Worm (Caenorhabditis elegans) whole organism, young adult: Measurements from ENCODE around the gene ttr-40.

Experiments
- B0035.1 ChIP-seq: sonication (generic microtip); optimal IDR thresholded peaks from 2 replicates; lab custom pipeline; 2016; ENCODE audit warnings: missing genetic modification characterization, mild to moderate bottlenecking, missing compliant biosample characterization, missing genotype, missing genetic modification reagents
- B0336.3 ChIP-seq: fragments of 200-800 bp; sonication (Bioruptor generic); IDR thresholded peaks from 2 replicates; pipeline ENCODE4 v1.3.6; 2022; ENCODE audit warnings: missing genetic modification characterization, missing compliant biosample characterization
- D2030.7 ChIP-seq: fragments of 200-800 bp; sonication (Bioruptor generic); IDR thresholded peaks from 2 replicates; pipeline ENCODE4 v1.3.6; 2022; ENCODE audit warnings: missing genetic modification reagents, missing genetic modification characterization, missing compliant biosample characterization
- F49E8.2 ChIP-seq: sonication (generic microtip); optimal IDR thresholded peaks from 3 replicates; lab custom pipeline; 2017; ENCODE audit warnings: missing genetic modification characterization, mild to moderate bottlenecking, missing compliant biosample characterization, antibody characterized with exemption, moderate library complexity; ENCODE audit not compliant: insufficient read depth
- F52B5.7 ChIP-seq: sonication (generic microtip); optimal IDR thresholded peaks from 2 replicates; lab custom pipeline; 2016; ENCODE audit warnings: mild to moderate bottlenecking, missing genetic modification characterization, missing compliant biosample characterization
- T26A5.8 ChIP-seq: sonication (generic microtip); optimal IDR thresholded peaks from 2 replicates; lab custom pipeline; 2016; ENCODE audit warnings: missing genetic modification characterization, missing compliant biosample characterization
- Y56A3A.18 ChIP-seq: fragments of 200-800 bp; sonication (Bioruptor generic); IDR thresholded peaks from 2 replicates; pipeline ENCODE4 v1.3.6; 2022; ENCODE audit warnings: missing genetic modification reagents, missing genetic modification characterization, missing compliant biosample characterization
- Y79H2A.3 ChIP-seq: fragments of 200-800 bp; sonication (Bioruptor generic); conservative IDR thresholded peaks from 2 replicates; pipeline ENCODE4 v1.3.6; 2022; ENCODE audit warnings: missing genetic modification reagents, missing genetic modification characterization, missing compliant biosample characterization
- akir-1 ChIP-seq: fragments of 200-800 bp; sonication (Bioruptor generic); optimal IDR thresholded peaks from 2 replicates; lab custom pipeline; 2018; ENCODE audit warnings: mild to moderate bottlenecking, missing genetic modification characterization, moderate library complexity, missing compliant biosample characterization
- ama-1 ChIP-seq, 3 experiments: fragments of 150-350 bp in 1 of 3; sonication (generic microtip) in 2 of 3; optimal IDR thresholded peaks; 2 replicates each; lab custom pipeline; 2014 to 2018; ENCODE audit warnings: missing biosample characterization in 2 of 3, missing genetic modification characterization in 2 of 3, missing genetic modification reagents in 2 of 3
- aptf-3 ChIP-seq: fragments of 200-800 bp; sonication (Bioruptor generic); IDR thresholded peaks from 2 replicates; pipeline ENCODE4 v1.3.6; 2022; ENCODE audit warnings: missing genetic modification characterization, missing compliant biosample characterization
- attf-3 ChIP-seq: fragments of 200-800 bp; sonication (Bioruptor generic); conservative IDR thresholded peaks from 2 replicates; pipeline ENCODE4 v1.3.6; 2022; ENCODE audit warnings: missing genetic modification reagents, missing genetic modification characterization, missing compliant biosample characterization
- cebp-1 ChIP-seq, 2 experiments: fragments of 200-800 bp in 1 of 2; sonication (Bioruptor generic) in 1 of 2; sonication (generic microtip) in 1 of 2; IDR thresholded peaks in 1 of 2; optimal IDR thresholded peaks in 1 of 2; 2 replicates each; pipeline versions ENCODE4 v1.3.6 to Lab custom; 2017 to 2022; ENCODE audit warnings: missing compliant biosample characterization in 2 of 2, missing genetic modification characterization in 2 of 2, mild to moderate bottlenecking in 1 of 2, missing genetic modification reagents in 1 of 2, moderate library complexity in 1 of 2
- ceh-40 ChIP-seq: fragments of 200-800 bp; sonication (Bioruptor generic); IDR thresholded peaks from 2 replicates; pipeline ENCODE4 v1.3.6; 2022; ENCODE audit warnings: missing genetic modification characterization, missing compliant biosample characterization
- ceh-91 ChIP-seq: fragments of 200-800 bp; sonication (Bioruptor generic); IDR thresholded peaks from 2 replicates; pipeline ENCODE4 v1.3.6; 2022; ENCODE audit warnings: missing genetic modification reagents, missing genetic modification characterization, missing compliant biosample characterization
- chd-7 ChIP-seq: sonication (generic microtip); optimal IDR thresholded peaks from 2 replicates; lab custom pipeline; 2016; ENCODE audit warnings: mild to moderate bottlenecking, missing genetic modification characterization, moderate library complexity, missing compliant biosample characterization
- efl-1 ChIP-seq: fragments of 150-350 bp; optimal IDR thresholded peaks from 2 replicates; lab custom pipeline; 2014; ENCODE audit warnings: missing biosample characterization, missing genetic modification reagents, missing genetic modification characterization
- ekl-4 ChIP-seq: fragments of 200-800 bp; sonication (Bioruptor generic); IDR thresholded peaks from 2 replicates; pipeline ENCODE4 v1.3.6; 2022; ENCODE audit warnings: missing genetic modification reagents, missing genetic modification characterization, missing compliant biosample characterization
- ets-4 ChIP-seq: fragments of 200-800 bp; sonication (Bioruptor generic); optimal IDR thresholded peaks from 2 replicates; lab custom pipeline; 2018; ENCODE audit warnings: mild to moderate bottlenecking, missing genetic modification characterization, missing compliant biosample characterization
- fkh-3 ChIP-seq: sonication (generic microtip); optimal IDR thresholded peaks from 2 replicates; lab custom pipeline; 2016; ENCODE audit warnings: mild to moderate bottlenecking, missing genetic modification characterization, missing compliant biosample characterization
- gei-17 ChIP-seq: fragments of 200-800 bp; sonication (Bioruptor generic); optimal IDR thresholded peaks from 2 replicates; lab custom pipeline; 2018; ENCODE audit warnings: mild to moderate bottlenecking, missing genetic modification characterization, missing compliant biosample characterization
- let-607 ChIP-seq, 2 experiments: fragments of 200-800 bp in 1 of 2; sonication (Bioruptor generic) in 1 of 2; sonication (generic microtip) in 1 of 2; optimal IDR thresholded peaks; 2 replicates each; lab custom pipeline; 2016 to 2018; ENCODE audit warnings: mild to moderate bottlenecking in 2 of 2, missing compliant biosample characterization in 2 of 2, missing genetic modification characterization in 2 of 2, moderate library complexity in 2 of 2, missing genotype in 1 of 2
- lin-26 ChIP-seq: fragments of 200-800 bp; sonication (Bioruptor generic); IDR thresholded peaks from 2 replicates; pipeline ENCODE4 v1.3.6; 2022; ENCODE audit warnings: missing genetic modification reagents, missing genetic modification characterization, missing compliant biosample characterization
- lin-35 ChIP-seq, 3 experiments: fragments of 150-350 bp in 2 of 3; sonication (generic microtip) in 1 of 3; optimal IDR thresholded peaks; 2 replicates each; lab custom pipeline; 2014 to 2018; ENCODE audit warnings: missing biosample characterization in 3 of 3, missing genetic modification characterization in 3 of 3, missing genetic modification reagents in 3 of 3
- lin-40 ChIP-seq: sonication (generic microtip); optimal IDR thresholded peaks from 2 replicates; lab custom pipeline; 2016; ENCODE audit warnings: missing genetic modification characterization, mild to moderate bottlenecking, missing compliant biosample characterization, missing genotype, missing genetic modification reagents
- lin-54 ChIP-seq: fragments of 200-800 bp; sonication (Bioruptor generic); optimal IDR thresholded peaks from 2 replicates; lab custom pipeline; 2018; ENCODE audit warnings: mild to moderate bottlenecking, missing genetic modification characterization, missing compliant biosample characterization
- madf-10 ChIP-seq: sonication (generic microtip); optimal IDR thresholded peaks from 2 replicates; lab custom pipeline; 2016; ENCODE audit warnings: mild to moderate bottlenecking, missing genetic modification characterization, missing compliant biosample characterization
- madf-6 ChIP-seq: fragments of 200-800 bp; sonication (Bioruptor generic); IDR thresholded peaks from 2 replicates; pipeline ENCODE4 v1.3.6; 2022; ENCODE audit warnings: missing genetic modification reagents, missing genetic modification characterization, missing compliant biosample characterization
- mes-4 ChIP-seq: sonication (generic microtip); optimal IDR thresholded peaks from 2 replicates; lab custom pipeline; 2016; ENCODE audit warnings: missing genotype, missing genetic modification characterization, missing compliant biosample characterization
- nfya-1 ChIP-seq: sonication (generic microtip); optimal IDR thresholded peaks from 2 replicates; lab custom pipeline; 2017; ENCODE audit warnings: antibody characterized with exemption, missing compliant biosample characterization, missing genetic modification characterization, borderline replicate concordance; ENCODE audit not compliant: insufficient read depth
- nhr-120 ChIP-seq: fragments of 200-800 bp; sonication (Bioruptor generic); IDR thresholded peaks from 2 replicates; pipeline ENCODE4 v1.3.6; 2022; ENCODE audit warnings: missing genetic modification characterization, missing compliant biosample characterization
- nhr-179 ChIP-seq: sonication (generic microtip); optimal IDR thresholded peaks from 2 replicates; lab custom pipeline; 2016; ENCODE audit warnings: mild to moderate bottlenecking, missing genetic modification characterization, missing compliant biosample characterization
- nhr-80 ChIP-seq: sonication (generic microtip); optimal IDR thresholded peaks from 2 replicates; lab custom pipeline; 2016; ENCODE audit warnings: missing genetic modification characterization, missing compliant biosample characterization
- rcor-1 ChIP-seq: fragments of 200-800 bp; sonication (Bioruptor generic); IDR thresholded peaks from 2 replicates; pipeline ENCODE4 v1.3.6; 2022; ENCODE audit warnings: missing genetic modification reagents, missing genetic modification characterization, missing compliant biosample characterization
- repo-1 ChIP-seq: sonication (generic microtip); optimal IDR thresholded peaks from 2 replicates; lab custom pipeline; 2017; ENCODE audit warnings: mild to moderate bottlenecking, missing genetic modification characterization, missing compliant biosample characterization
- rpc-1 ChIP-seq, 2 experiments: fragments of 150-350 bp in 1 of 2; sonication (generic microtip) in 1 of 2; optimal IDR thresholded peaks; 2 replicates each; lab custom pipeline; 2014 to 2018; ENCODE audit warnings: missing biosample characterization in 1 of 2, missing genetic modification characterization in 1 of 2, missing genetic modification reagents in 1 of 2, missing genotype in 1 of 2
- snpc-1.1 ChIP-seq: sonication (generic microtip); optimal IDR thresholded peaks from 2 replicates; lab custom pipeline; 2017; ENCODE audit warnings: missing genetic modification characterization, mild to moderate bottlenecking, missing compliant biosample characterization, antibody characterized with exemption, moderate library complexity, missing genotype, missing genetic modification reagents; ENCODE audit not compliant: insufficient read depth
- snpc-3.4 ChIP-seq: sonication (generic microtip); optimal IDR thresholded peaks from 2 replicates; lab custom pipeline; 2017; ENCODE audit warnings: missing genetic modification characterization, mild to moderate bottlenecking, missing compliant biosample characterization, antibody characterized with exemption, moderate library complexity, missing genotype, missing genetic modification reagents
- unc-62 ChIP-seq: fragments of 150-350 bp; optimal IDR thresholded peaks from 2 replicates; lab custom pipeline; 2014; ENCODE audit warnings: missing biosample characterization, missing genetic modification reagents, missing genetic modification characterization
- ztf-18 ChIP-seq: sonication (generic microtip); optimal IDR thresholded peaks from 2 replicates; lab custom pipeline; 2016; ENCODE audit warnings: missing genotype, mild to moderate bottlenecking, missing genetic modification characterization, missing compliant biosample characterization
- ztf-25 ChIP-seq: fragments of 200-800 bp; sonication (Bioruptor generic); IDR thresholded peaks from 2 replicates; pipeline ENCODE4 v1.3.6; 2022; ENCODE audit warnings: missing genetic modification reagents, missing genetic modification characterization, missing compliant biosample characterization
- ztf-28 ChIP-seq: fragments of 200-800 bp; sonication (Bioruptor generic); IDR thresholded peaks from 2 replicates; pipeline ENCODE4 v1.3.6; 2022; ENCODE audit warnings: missing genetic modification reagents, missing genetic modification characterization, missing compliant biosample characterization
- ztf-3 ChIP-seq: fragments of 200-800 bp; sonication (Bioruptor generic); optimal IDR thresholded peaks from 2 replicates; lab custom pipeline; 2018; ENCODE audit warnings: mild to moderate bottlenecking, missing genetic modification characterization, missing compliant biosample characterization

The ttr-40 gene

DNA sequence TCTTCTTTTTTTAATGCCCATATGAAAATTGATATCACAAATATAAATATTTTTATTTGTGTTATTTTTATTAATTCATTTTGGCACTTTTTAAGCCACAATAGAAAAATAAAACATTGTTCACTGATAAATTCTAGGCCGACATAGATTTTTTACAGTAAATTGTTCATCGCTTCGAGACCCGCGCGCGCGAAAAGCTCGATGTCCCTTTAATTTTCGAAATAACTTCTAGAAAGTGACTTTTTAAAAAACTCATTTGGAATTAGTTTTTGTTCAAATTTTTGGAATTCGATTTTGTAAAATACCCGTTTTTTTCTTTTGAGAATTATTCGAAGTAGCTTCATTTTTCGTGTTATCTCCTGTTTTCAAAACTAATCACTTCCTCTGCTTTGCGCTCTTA lies 29.1 kb upstream of the ttr-40 start (continued):
- TF ChIP-seq akir-1 (GFP tag; lab: Kevin White, UChicago) = no peak
- no peak for TF ChIP-seq ceh-91 (GFP tag; lab: Robert Waterston, UW)
- TF ChIP-seq nhr-179 (tag; lab: Kevin White, UChicago) = no peak

DNA sequence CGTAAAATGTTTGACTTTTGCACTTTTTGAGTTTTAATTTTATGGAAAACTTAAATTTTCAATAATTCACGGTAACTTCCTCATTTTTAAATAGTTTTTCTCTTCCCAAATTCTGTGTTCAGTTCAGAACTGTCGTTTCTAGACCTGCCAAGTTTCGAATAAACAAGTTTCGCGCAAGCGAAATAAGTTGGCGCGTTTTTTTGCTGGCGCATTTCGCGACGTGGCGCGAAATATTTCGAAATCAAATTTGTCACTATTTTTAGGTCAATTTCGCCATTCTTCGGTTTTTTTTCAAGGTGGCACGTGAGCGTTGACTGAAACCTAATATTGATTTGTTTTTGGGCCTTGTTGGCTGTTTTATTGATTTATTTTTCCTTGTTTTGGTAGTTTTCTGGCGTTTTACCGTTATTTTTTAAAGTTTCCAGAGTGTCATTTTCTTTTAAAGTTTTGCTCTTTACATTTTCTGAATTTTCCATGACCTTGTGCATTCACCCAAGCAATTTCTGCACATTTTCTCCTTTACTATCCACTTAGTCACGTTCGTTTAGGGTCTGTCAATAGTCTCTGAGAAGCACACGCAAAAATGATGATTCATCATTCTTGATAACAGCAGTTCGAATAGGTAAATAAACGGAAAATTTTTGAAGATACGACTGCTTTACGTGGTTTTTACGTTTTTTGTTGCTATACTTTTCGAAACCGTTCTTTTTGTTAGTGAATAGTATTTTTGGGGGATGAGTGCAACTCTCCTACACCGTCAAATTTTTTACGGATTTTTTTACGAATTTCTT lies 27.5 kb upstream of the ttr-40 start:
- TF ChIP-seq fkh-3 (tag; lab: Kevin White, UChicago) (no peak), ama-1 (optimal IDR thresholded peaks at IDR 0.05; lab: Kevin White, UChicago) (no peak), ama-1 (GFP tag; optimal IDR thresholded peaks at IDR 0.05; lab: Kevin White, UChicago) (no peak), nhr-80 (no peak), madf-10 (no peak), B0035.1 (tag; lab: Kevin White, UChicago) (no peak), gei-17 (no peak), ztf-28 (GFP tag; lab: Robert Waterston, UW) (0 out of 2 replicates have a peak, but pooled peaks have one; percentile 80), ztf-18 (peak; percentile 97), ztf-25 (GFP tag; lab: Robert Waterston, UW) (no peak), rcor-1 (GFP tag; lab: Robert Waterston, UW) (peak; percentile 90), ekl-4 (GFP tag; lab: Robert Waterston, UW) (peak; percentile 88), unc-62 (GFP tag; lab: Kevin White, UChicago) (no peak), lin-54 (GFP tag; lab: Kevin White, UChicago) (peak; percentile 93), cebp-1 (GFP tag; IDR thresholded peaks at IDR 0.05; lab: Robert Waterston, UW) (peak; percentile 71), cebp-1 (tag; optimal IDR thresholded peaks at IDR 0.05; lab: Kevin White, UChicago) (peak; percentile 82), snpc-1.1 (peak; percentile 63), nfya-1 (tag; lab: Kevin White, UChicago) (no peak), ztf-3 (GFP tag; lab: Kevin White, UChicago) (no peak), let-607 (tag; optimal IDR thresholded peaks at IDR 0.05; lab: Kevin White, UChicago) (no peak), D2030.7 (GFP tag; lab: Robert Waterston, UW) (peak; percentile 98; the same call in 1 of the 2 replicates), attf-3 (GFP tag; lab: Robert Waterston, UW) (peak; percentile 63), Y79H2A.3 (GFP tag; lab: Robert Waterston, UW) (0 out of 2 replicates have a peak, but pooled peaks have one; percentile 55), lin-35 (GFP tag; optimal IDR thresholded peaks at IDR 0.05; lab: Kevin White, UChicago) (peak in 2 of 3 experiments; percentile 16 to 77), mes-4 (tag; lab: Kevin White, UChicago) (no peak), efl-1 (peak; percentile 99), F52B5.7 (tag; lab: Kevin White, UChicago) (no peak), B0336.3 (GFP tag; lab: Robert Waterston, UW) (peak; percentile 90), Y56A3A.18 (GFP tag; lab: Robert Waterston, UW) (no peak), F49E8.2 (peak; percentile 82), nhr-179 (tag; lab: Kevin White, UChicago) (no peak), T26A5.8 (tag; lab: Kevin White, UChicago) (no peak), snpc-3.4 (tag; lab: Kevin White, UChicago) (peak; percentile 94), chd-7 (tag; lab: Kevin White, UChicago) (no peak), nhr-120 (GFP tag; lab: Robert Waterston, UW) (no peak), repo-1 (tag; lab: Kevin White, UChicago) (no peak), madf-6 (GFP tag; lab: Robert Waterston, UW) (peak; percentile 100), ceh-40 (no peak), aptf-3 (GFP tag; lab: Robert Waterston, UW) (0 out of 2 replicates have a peak, but pooled peaks have one; percentile 75), rpc-1 (optimal IDR thresholded peaks at IDR 0.05; lab: Kevin White, UChicago) (no peak), rpc-1 (tag; optimal IDR thresholded peaks at IDR 0.05; lab: Kevin White, UChicago) (peak; percentile 5), lin-40 (tag; lab: Kevin White, UChicago) (no peak), ets-4 (GFP tag; lab: Kevin White, UChicago) (no peak), lin-26 (no peak)
